Worm (Caenorhabditis elegans) whole organism, early embryonic: ENCODE data around the gene C43G2.3.

Experiments
- B0310.2 ChIP-seq: sonication (generic microtip); optimal IDR thresholded peaks from 2 replicates; lab custom pipeline; 2016; ENCODE audit warnings: mild to moderate bottlenecking, missing genetic modification characterization, missing compliant biosample characterization
- F13C5.2 ChIP-seq: sonication (generic microtip); optimal IDR thresholded peaks from 2 replicates; lab custom pipeline; 2017; ENCODE audit warnings: mild to moderate bottlenecking, missing genetic modification characterization, inconsistent platforms, missing compliant biosample characterization
- aly-1 ChIP-seq: sonication (generic microtip); optimal IDR thresholded peaks from 2 replicates; lab custom pipeline; 2016; ENCODE audit warnings: missing genetic modification characterization, missing compliant biosample characterization
- ama-1 ChIP-seq: fragments of 150-350 bp; optimal IDR thresholded peaks from 2 replicates; lab custom pipeline; 2014
- ceh-13 ChIP-seq: fragments of 200-800 bp; sonication (Bioruptor generic); optimal IDR thresholded peaks from 2 replicates; lab custom pipeline; 2018; ENCODE audit warnings: mild to moderate bottlenecking, missing genetic modification characterization, missing compliant biosample characterization
- ceh-36 ChIP-seq: sonication (generic microtip); optimal IDR thresholded peaks from 2 replicates; lab custom pipeline; 2016; ENCODE audit warnings: missing genetic modification characterization, inconsistent platforms, missing compliant biosample characterization
- ets-7 ChIP-seq: sonication (generic microtip); optimal IDR thresholded peaks from 2 replicates; lab custom pipeline; 2016; ENCODE audit warnings: missing genotype, missing genetic modification characterization, missing compliant biosample characterization
- flt-1 ChIP-seq: fragments of 200-800 bp; sonication (Bioruptor generic); IDR thresholded peaks from 2 replicates; pipeline ENCODE4 v1.3.6; 2022; ENCODE audit warnings: missing genetic modification characterization, missing compliant biosample characterization
- hmbx-1 ChIP-seq: sonication (generic microtip); optimal IDR thresholded peaks from 2 replicates; lab custom pipeline; 2016; ENCODE audit warnings: mild to moderate bottlenecking, missing genetic modification characterization, missing compliant biosample characterization
- hmg-4 ChIP-seq: fragments of 200-800 bp; sonication (Bioruptor generic); optimal IDR thresholded peaks from 2 replicates; lab custom pipeline; 2018; ENCODE audit warnings: mild to moderate bottlenecking, missing genetic modification characterization, missing compliant biosample characterization
- hnd-1 ChIP-seq: sonication (generic microtip); optimal IDR thresholded peaks from 2 replicates; lab custom pipeline; 2016; ENCODE audit warnings: missing genetic modification characterization, missing compliant biosample characterization
- pes-1 ChIP-seq: fragments of 200-800 bp; sonication (Bioruptor generic); IDR thresholded peaks from 2 replicates; pipeline ENCODE4 v1.3.6; 2022; ENCODE audit warnings: missing genetic modification reagents, missing genetic modification characterization, missing compliant biosample characterization
- scrt-1 ChIP-seq: fragments of 200-800 bp; sonication (Bioruptor generic); IDR thresholded peaks from 2 replicates; pipeline ENCODE4 v1.3.6; 2022; ENCODE audit warnings: missing genetic modification characterization, missing compliant biosample characterization
- sea-1 ChIP-seq: fragments of 200-800 bp; sonication (Bioruptor generic); conservative IDR thresholded peaks from 2 replicates; pipeline ENCODE4 v1.3.6; 2022; ENCODE audit warnings: missing genetic modification characterization, missing compliant biosample characterization
- tbx-11 ChIP-seq: fragments of 200-800 bp; sonication (Bioruptor generic); IDR thresholded peaks from 2 replicates; pipeline ENCODE4 v1.3.6; 2022; ENCODE audit warnings: missing genetic modification characterization, missing compliant biosample characterization
- tbx-37 ChIP-seq: fragments of 200-800 bp; sonication (Bioruptor generic); conservative IDR thresholded peaks from 2 replicates; pipeline ENCODE4 v1.3.6; 2022; ENCODE audit warnings: missing genetic modification reagents, missing genetic modification characterization, missing compliant biosample characterization
- tra-4 ChIP-seq: sonication (generic microtip); optimal IDR thresholded peaks from 2 replicates; lab custom pipeline; 2017; ENCODE audit warnings: missing genetic modification characterization, missing compliant biosample characterization

Gene C43G2.3

ce11 chrIV:6601213-6601724, 23.3 kb downstream of the C43G2.3 start, which contains the start of gene sup-36:
Gene sup-36 (plus strand): TSS chrIV:6601674.
- TF ChIP-seq flt-1 (GFP tag; lab: Robert Waterston, UW) (no peak), ets-7 (tag; lab: Kevin White, UChicago) (no peak), B0310.2 (tag; lab: Kevin White, UChicago) (no peak), ama-1 (no peak), hmbx-1 (no peak), hmg-4 (GFP tag; lab: Kevin White, UChicago) (no peak), tra-4 (tag; lab: Kevin White, UChicago) (no peak), pes-1 (GFP tag; lab: Robert Waterston, UW) (no peak), hnd-1 (tag; lab: Kevin White, UChicago) (no peak), aly-1 (tag; lab: Kevin White, UChicago) (no peak), F13C5.2 (no peak), ceh-36 (tag; lab: Kevin White, UChicago) (no peak), tbx-37 (GFP tag; lab: Robert Waterston, UW) (no peak), tbx-11 (GFP tag; lab: Robert Waterston, UW) (no peak), scrt-1 (GFP tag; lab: Robert Waterston, UW) (no peak), sea-1 (GFP tag; lab: Robert Waterston, UW) (no peak), ceh-13 (GFP tag; lab: Kevin White, UChicago) (no peak)

ce11 chrIV:6602376-6602775, 24.4 kb downstream of the C43G2.3 start, which contains the start of gene F15B10.3:
Gene F15B10.3 (plus strand): TSS chrIV:6602676.
- no peak for TF ChIP-seq F13C5.2
- no peak for TF ChIP-seq ceh-36 (tag; lab: Kevin White, UChicago)
- no peak for TF ChIP-seq pes-1 (GFP tag; lab: Robert Waterston, UW)
- no peak for TF ChIP-seq ceh-13 (GFP tag; lab: Kevin White, UChicago)
- no peak for TF ChIP-seq B0310.2 (tag; lab: Kevin White, UChicago)
- no peak for TF ChIP-seq scrt-1 (GFP tag; lab: Robert Waterston, UW)
- TF ChIP-seq aly-1 (tag; lab: Kevin White, UChicago) = no peak
- TF ChIP-seq hnd-1 (tag; lab: Kevin White, UChicago) = no peak
- no peak for TF ChIP-seq tbx-37 (GFP tag; lab: Robert Waterston, UW)
- no peak for TF ChIP-seq ets-7 (tag; lab: Kevin White, UChicago)
- no peak for TF ChIP-seq sea-1 (GFP tag; lab: Robert Waterston, UW)
- no peak for TF ChIP-seq flt-1 (GFP tag; lab: Robert Waterston, UW)
- TF ChIP-seq tra-4 (tag; lab: Kevin White, UChicago) = no peak
- no peak for TF ChIP-seq tbx-11 (GFP tag; lab: Robert Waterston, UW)
- TF ChIP-seq hmbx-1 = no peak
- no peak for TF ChIP-seq hmg-4 (GFP tag; lab: Kevin White, UChicago)
- TF ChIP-seq ama-1 = no peak

- no peak for TF ChIP-seq flt-1 (GFP tag; lab: Robert Waterston, UW)
- no peak for TF ChIP-seq pes-1 (GFP tag; lab: Robert Waterston, UW)
- TF ChIP-seq aly-1 (tag; lab: Kevin White, UChicago) = no peak
- no peak for TF ChIP-seq ama-1
- TF ChIP-seq sea-1 (GFP tag; lab: Robert Waterston, UW) = no peak
- TF ChIP-seq tbx-11 (GFP tag; lab: Robert Waterston, UW) = no peak
- no peak for TF ChIP-seq ets-7 (tag; lab: Kevin White, UChicago)
- no peak for TF ChIP-seq hmg-4 (GFP tag; lab: Kevin White, UChicago)
- TF ChIP-seq B0310.2 (tag; lab: Kevin White, UChicago) = no peak
- TF ChIP-seq tra-4 (tag; lab: Kevin White, UChicago) = no peak
- no peak for TF ChIP-seq F13C5.2
Observed at ce11 chrIV:6603549-6603948, 25.5 kb downstream of the C43G2.3 start.

- TF ChIP-seq B0310.2 (tag; lab: Kevin White, UChicago) (no peak), flt-1 (GFP tag; lab: Robert Waterston, UW) (no peak), F13C5.2 (no peak), ceh-13 (GFP tag; lab: Kevin White, UChicago) (no peak), tra-4 (tag; lab: Kevin White, UChicago) (no peak), pes-1 (GFP tag; lab: Robert Waterston, UW) (no peak), sea-1 (GFP tag; lab: Robert Waterston, UW) (no peak), scrt-1 (GFP tag; lab: Robert Waterston, UW) (no peak), ceh-36 (tag; lab: Kevin White, UChicago) (no peak), ama-1 (no peak), tbx-11 (GFP tag; lab: Robert Waterston, UW) (no peak), hnd-1 (tag; lab: Kevin White, UChicago) (no peak), aly-1 (tag; lab: Kevin White, UChicago) (no peak), tbx-37 (GFP tag; lab: Robert Waterston, UW) (no peak), hmbx-1 (no peak), ets-7 (tag; lab: Kevin White, UChicago) (no peak), hmg-4 (GFP tag; lab: Kevin White, UChicago) (no peak)
Observed at ce11 chrIV:6605863-6606262, 27.8 kb downstream of the C43G2.3 start, which contains the start of gene nstp-2. Gene nstp-2 (minus strand): TSS chrIV:6606188.

ce11 chrIV:6606587-6606986, 28.6 kb downstream of the C43G2.3 start:
- no peak for TF ChIP-seq flt-1 (GFP tag; lab: Robert Waterston, UW)
- TF ChIP-seq tbx-37 (GFP tag; lab: Robert Waterston, UW) = no peak
- no peak for TF ChIP-seq B0310.2 (tag; lab: Kevin White, UChicago)
- no peak for TF ChIP-seq pes-1 (GFP tag; lab: Robert Waterston, UW)
- no peak for TF ChIP-seq ets-7 (tag; lab: Kevin White, UChicago)
- no peak for TF ChIP-seq tbx-11 (GFP tag; lab: Robert Waterston, UW)
- TF ChIP-seq hnd-1 (tag; lab: Kevin White, UChicago) = no peak
- TF ChIP-seq sea-1 (GFP tag; lab: Robert Waterston, UW) = no peak
- no peak for TF ChIP-seq ama-1
- no peak for TF ChIP-seq aly-1 (tag; lab: Kevin White, UChicago)
- no peak for TF ChIP-seq tra-4 (tag; lab: Kevin White, UChicago)
- TF ChIP-seq hmbx-1 = no peak
- TF ChIP-seq hmg-4 (GFP tag; lab: Kevin White, UChicago) = no peak
- no peak for TF ChIP-seq scrt-1 (GFP tag; lab: Robert Waterston, UW)
- TF ChIP-seq F13C5.2 = no peak

- TF ChIP-seq hnd-1 (tag; lab: Kevin White, UChicago) (no peak), scrt-1 (GFP tag; lab: Robert Waterston, UW) (no peak), tbx-11 (GFP tag; lab: Robert Waterston, UW) (no peak), F13C5.2 (no peak), sea-1 (GFP tag; lab: Robert Waterston, UW) (no peak), ceh-13 (GFP tag; lab: Kevin White, UChicago) (no peak), flt-1 (GFP tag; lab: Robert Waterston, UW) (no peak), hmg-4 (GFP tag; lab: Kevin White, UChicago) (no peak), ama-1 (no peak), tbx-37 (GFP tag; lab: Robert Waterston, UW) (no peak), tra-4 (tag; lab: Kevin White, UChicago) (no peak), ets-7 (tag; lab: Kevin White, UChicago) (no peak), hmbx-1 (no peak), ceh-36 (tag; lab: Kevin White, UChicago) (no peak), B0310.2 (tag; lab: Kevin White, UChicago) (no peak), aly-1 (tag; lab: Kevin White, UChicago) (no peak), pes-1 (GFP tag; lab: Robert Waterston, UW) (no peak)
Observed at ce11 chrIV:6607059-6607458, 29.0 kb downstream of the C43G2.3 start.
